Fruit fly (Drosophila melanogaster) whole organism: ENCODE measurements around the gene CG3014.
A peak's percentile ranks its signal among the peaks of the same experiment; 100 is the strongest.

Experiments used
- CG8478 ChIP-seq: fragments of >200 bp; optimal IDR thresholded peaks from 2 replicates; lab custom pipeline; 2018; ENCODE audit warnings: inconsistent platforms
- Dll ChIP-seq: fragments of >200 bp; optimal IDR thresholded peaks from 2 replicates; lab custom pipeline; 2017
- EcR ChIP-seq, 2 experiments: fragments of >200 bp; optimal IDR thresholded peaks; 2 replicates each; lab custom pipeline; 2017; ENCODE audit warnings: missing biosample characterization in 2 of 2, missing genetic modification characterization in 2 of 2, missing genetic modification reagents in 2 of 2
- pan ChIP-seq: fragments of >200 bp; optimal IDR thresholded peaks from 2 replicates; lab custom pipeline; 2017
- psq ChIP-seq: fragments of >200 bp; optimal IDR thresholded peaks from 2 replicates; lab custom pipeline; 2017
- usp ChIP-seq: fragments of >200 bp; optimal IDR thresholded peaks from 2 replicates; lab custom pipeline; 2017; ENCODE audit warnings: missing biosample characterization, missing genetic modification characterization, mixed read lengths

Gene CG3014

dm6 chr3R:7785784-7786183 lies 16.8 kb downstream of the CG3014 start, which contains the start of gene CG18745:
Gene CG18745 (minus strand): TSS chr3R:7786119.
- TF ChIP-seq usp (GFP tag; lab: Kevin White, UChicago) (no peak), EcR (GFP tag; optimal IDR thresholded peaks at IDR 0.05; lab: Kevin White, UChicago) (no peak), Dll (lab: Kevin White, UChicago) (no peak), CG8478 (lab: Kevin White, UChicago) (no peak), pan (lab: Kevin White, UChicago) (no peak), psq (lab: Kevin White, UChicago) (no peak)

DNA sequence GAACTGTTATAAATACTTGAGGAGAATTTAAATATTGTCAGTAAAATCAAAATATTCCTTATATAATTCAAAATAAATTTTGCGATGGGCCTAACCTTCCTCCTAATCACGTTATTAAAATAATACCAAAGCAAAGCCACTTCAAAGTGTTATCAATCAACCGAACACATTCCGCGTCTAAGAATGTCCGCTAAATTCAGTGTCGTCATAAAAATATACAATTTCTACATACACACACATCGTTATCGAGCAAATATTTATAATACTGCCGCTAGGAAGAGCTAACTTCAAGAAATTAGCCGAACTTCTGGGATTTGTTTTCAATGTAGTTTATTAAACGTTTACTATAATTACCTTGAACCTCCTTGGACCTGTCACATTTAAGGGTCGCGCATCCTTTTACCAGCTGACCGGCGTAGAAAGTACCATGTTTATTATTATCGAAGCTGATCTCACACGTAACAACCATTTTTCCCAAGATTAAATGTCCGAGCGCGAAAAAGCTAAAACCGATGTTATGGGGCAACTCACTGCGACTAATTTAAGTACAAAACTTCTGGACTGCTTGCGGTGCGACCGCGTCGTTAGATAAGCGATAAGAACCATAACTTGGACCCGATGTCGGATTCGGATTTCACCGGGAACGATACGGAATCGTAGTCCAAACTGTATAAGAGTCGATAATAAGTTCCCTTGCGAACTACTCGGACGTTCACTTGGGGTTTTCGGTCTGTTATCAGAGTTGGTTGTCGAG lies 19.5 kb downstream of the CG3014 start, which contains the start of gene CG18747:
Gene CG18747, minus strand, starts transcription at position 514 of the 754 bp plus-strand sequence.
- TF ChIP-seq Dll (lab: Kevin White, UChicago), result no peak
- TF ChIP-seq psq (lab: Kevin White, UChicago), result no peak
- no peak for TF ChIP-seq CG8478 (lab: Kevin White, UChicago)
- TF ChIP-seq usp (GFP tag; lab: Kevin White, UChicago), result no peak
- no peak for TF ChIP-seq pan (lab: Kevin White, UChicago)
- TF ChIP-seq EcR (GFP tag; optimal IDR thresholded peaks at IDR 0.05; lab: Kevin White, UChicago), result no peak

dm6 chr3R:7779620-7780019 lies 23.0 kb downstream of the CG3014 start:
- TF ChIP-seq CG8478 (lab: Kevin White, UChicago) (no peak), psq (lab: Kevin White, UChicago) (no peak), pan (lab: Kevin White, UChicago) (no peak), usp (GFP tag; lab: Kevin White, UChicago) (no peak), Dll (lab: Kevin White, UChicago) (no peak), EcR (GFP tag; optimal IDR thresholded peaks at IDR 0.05; lab: Kevin White, UChicago) (no peak)

DNA sequence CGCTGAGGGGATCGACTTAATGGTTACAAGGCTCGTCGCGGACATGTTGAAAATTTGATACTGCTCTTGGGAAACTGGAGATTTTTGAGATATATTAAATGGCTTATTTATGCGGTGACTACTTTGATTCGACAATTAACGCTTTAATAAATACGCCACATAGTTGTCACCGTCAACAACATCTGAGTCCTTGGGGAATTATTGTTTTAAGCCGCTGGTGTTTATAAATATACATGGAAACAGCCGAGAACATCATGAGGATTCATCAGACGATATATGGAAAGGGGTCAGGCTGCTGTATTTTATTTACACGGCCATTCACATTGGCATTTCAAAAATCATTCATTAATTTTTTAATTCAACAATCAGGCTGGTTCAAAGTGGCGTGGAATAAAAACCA lies 30.9 kb downstream of the CG3014 start, which contains the start of gene CG11286:
Gene CG11286, minus strand, starts transcription at position 101 of the 400 bp plus-strand sequence.
- TF ChIP-seq usp (GFP tag; lab: Kevin White, UChicago), result no peak

dm6 chr3R:7760970-7761558 lies 41.5 kb downstream of the CG3014 start:
- TF ChIP-seq Dll (lab: Kevin White, UChicago), result no peak
- no peak for TF ChIP-seq pan (lab: Kevin White, UChicago)
- no peak for TF ChIP-seq psq (lab: Kevin White, UChicago)
- TF ChIP-seq EcR (GFP tag; optimal IDR thresholded peaks at IDR 0.05; lab: Kevin White, UChicago), result no peak
- TF ChIP-seq CG8478 (lab: Kevin White, UChicago), result no peak

DNA sequence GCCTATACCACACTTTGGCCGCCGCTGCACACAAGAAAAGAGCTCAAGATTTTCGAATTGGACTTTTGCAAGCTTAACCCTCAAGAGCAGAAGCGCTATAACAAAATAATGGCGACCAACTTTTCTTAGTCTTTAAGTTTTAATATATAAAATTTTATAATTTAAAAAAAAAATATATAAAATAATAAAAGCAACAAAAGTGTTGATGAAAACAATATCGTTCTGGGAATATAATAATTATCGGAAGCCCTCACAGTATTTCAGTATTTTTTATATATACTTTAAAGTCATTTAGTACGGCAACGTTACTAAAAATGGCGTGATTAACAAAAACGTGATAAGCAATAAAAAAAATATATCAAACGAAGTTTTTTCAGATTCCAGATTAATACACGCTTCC lies 43.1 kb downstream of the CG3014 start, which contains the start of gene Sp7:
Gene Sp7, plus strand, starts transcription at position 301 of the 400 bp plus-strand sequence.
- TF ChIP-seq EcR (GFP tag; optimal IDR thresholded peaks at IDR 0.05; lab: Kevin White, UChicago), result no peak
- no peak for TF ChIP-seq Dll (lab: Kevin White, UChicago)
- TF ChIP-seq CG8478 (lab: Kevin White, UChicago), result no peak
- TF ChIP-seq pan (lab: Kevin White, UChicago), result no peak
- TF ChIP-seq usp (GFP tag; lab: Kevin White, UChicago), result no peak
- no peak for TF ChIP-seq psq (lab: Kevin White, UChicago)

DNA sequence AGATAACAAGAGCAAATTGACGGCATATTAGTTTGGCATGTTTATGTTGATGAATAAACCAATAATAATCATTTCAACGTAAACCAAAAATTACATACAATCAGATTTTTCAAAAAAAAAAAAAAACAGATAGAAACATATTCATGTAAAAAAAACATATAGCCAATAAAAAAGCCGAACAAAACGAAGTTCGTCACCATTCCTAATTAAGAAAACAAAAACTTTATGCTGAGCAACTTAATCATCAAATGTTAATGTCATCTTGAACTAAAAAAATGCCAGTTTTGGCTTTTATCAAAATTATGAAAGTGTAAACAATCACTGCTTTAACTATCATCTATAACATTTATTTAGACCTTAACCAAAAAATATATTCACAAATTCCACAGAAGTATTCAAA lies 44.8 kb downstream of the CG3014 start, which contains the start of gene CG10919:
Gene CG10919, plus strand, starts transcription at position 301 of the 400 bp plus-strand sequence.
- TF ChIP-seq Dll (lab: Kevin White, UChicago) (no peak), CG8478 (lab: Kevin White, UChicago) (no peak), EcR (GFP tag; optimal IDR thresholded peaks at IDR 0.05; lab: Kevin White, UChicago) (no peak), usp (GFP tag; lab: Kevin White, UChicago) (no peak), pan (lab: Kevin White, UChicago) (no peak), psq (lab: Kevin White, UChicago) (no peak)

DNA sequence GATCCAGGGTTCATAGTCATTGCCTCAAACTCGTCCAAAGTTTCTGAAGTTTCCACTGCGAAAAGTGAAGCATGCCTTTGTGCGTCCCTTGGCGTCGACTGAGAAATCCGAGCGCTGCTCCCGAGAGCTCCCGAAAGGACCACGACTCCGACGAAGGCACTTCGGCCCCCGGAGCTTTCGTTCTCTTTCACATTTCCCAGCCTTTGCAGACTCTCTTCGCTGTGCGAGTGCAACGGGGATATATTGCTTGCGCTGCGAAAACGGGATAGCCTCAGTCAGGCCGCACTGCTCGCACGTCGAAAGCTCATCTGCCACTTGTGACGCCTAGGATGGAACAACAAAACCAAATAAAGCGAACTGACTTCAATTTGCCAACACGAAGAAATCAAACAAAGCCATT lies 49.1 kb downstream of the CG3014 start:
- TF ChIP-seq CG8478 (lab: Kevin White, UChicago) (peak; percentile 34), EcR (GFP tag; optimal IDR thresholded peaks at IDR 0.05; lab: Kevin White, UChicago) (no peak), psq (lab: Kevin White, UChicago) (no peak), Dll (lab: Kevin White, UChicago) (no peak), usp (GFP tag; lab: Kevin White, UChicago) (no peak)

DNA sequence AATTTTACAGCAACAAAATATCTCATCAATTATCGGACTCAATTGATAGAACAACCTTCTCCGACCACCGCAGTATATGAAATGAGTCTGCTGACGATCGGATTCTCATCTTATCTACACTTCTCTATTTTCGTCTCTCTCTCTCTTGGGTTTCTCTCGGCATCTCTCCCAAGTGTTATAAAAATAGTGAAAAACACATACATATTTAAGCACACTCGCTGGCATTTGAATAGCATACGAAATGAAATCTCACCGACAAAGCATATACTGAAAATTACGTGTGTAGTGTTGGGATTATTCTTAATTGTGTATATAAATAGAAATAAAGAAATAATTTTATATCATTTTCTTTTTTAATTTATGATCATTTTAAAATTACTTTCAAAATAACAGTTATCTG lies 52.6 kb downstream of the CG3014 start, which contains the start of gene pyd3:
Gene pyd3, minus strand, starts transcription at position 87 of the 400 bp plus-strand sequence.
- no peak for TF ChIP-seq Dll (lab: Kevin White, UChicago)
- no peak for TF ChIP-seq CG8478 (lab: Kevin White, UChicago)
- TF ChIP-seq EcR (GFP tag; optimal IDR thresholded peaks at IDR 0.05; lab: Kevin White, UChicago), result no peak
- TF ChIP-seq pan (lab: Kevin White, UChicago), result no peak
- no peak for TF ChIP-seq usp (GFP tag; lab: Kevin White, UChicago)
- no peak for TF ChIP-seq psq (lab: Kevin White, UChicago)
